Worm (Caenorhabditis elegans) whole organism, late embryonic: Measurements from ENCODE around the gene B0244.10.

Experiments
- C38D4.7 ChIP-seq: fragments of 200-800 bp; sonication (Bioruptor generic); optimal IDR thresholded peaks from 2 replicates; lab custom pipeline; 2018; ENCODE audit warnings: mild to moderate bottlenecking, missing genetic modification characterization, moderate library complexity, missing compliant biosample characterization
- F13H6.1 ChIP-seq: sonication (generic microtip); optimal IDR thresholded peaks from 2 replicates; lab custom pipeline; 2016; ENCODE audit warnings: missing genetic modification characterization, missing compliant biosample characterization
- K02D7.2 ChIP-seq: sonication (generic microtip); optimal IDR thresholded peaks from 2 replicates; lab custom pipeline; 2017; ENCODE audit warnings: mild to moderate bottlenecking, missing genetic modification characterization, missing compliant biosample characterization
- K09A11.1 ChIP-seq: sonication (generic microtip); optimal IDR thresholded peaks from 2 replicates; lab custom pipeline; 2017; ENCODE audit warnings: antibody characterized with exemption, mild to moderate bottlenecking, missing genetic modification characterization, missing compliant biosample characterization; ENCODE audit not compliant: insufficient read depth
- T23F11.4 ChIP-seq: fragments of 200-800 bp; sonication (Bioruptor generic); optimal IDR thresholded peaks from 2 replicates; lab custom pipeline; 2018; ENCODE audit warnings: mild to moderate bottlenecking, missing genetic modification characterization, missing compliant biosample characterization
- ahr-1 ChIP-seq: sonication (generic microtip); optimal IDR thresholded peaks from 2 replicates; lab custom pipeline; 2016; ENCODE audit warnings: missing genetic modification characterization, missing compliant biosample characterization
- ama-1 ChIP-seq: fragments of 150-350 bp; optimal IDR thresholded peaks from 2 replicates; lab custom pipeline; 2014
- ceh-14 ChIP-seq: sonication (generic microtip); optimal IDR thresholded peaks from 2 replicates; lab custom pipeline; 2016; ENCODE audit warnings: missing genotype, missing genetic modification characterization, missing compliant biosample characterization
- ceh-18 ChIP-seq: sonication (generic microtip); optimal IDR thresholded peaks from 2 replicates; lab custom pipeline; 2016; ENCODE audit warnings: missing genetic modification characterization, missing compliant biosample characterization
- ceh-22 ChIP-seq: sonication (generic microtip); optimal IDR thresholded peaks from 2 replicates; lab custom pipeline; 2017; ENCODE audit warnings: missing biosample characterization, missing genetic modification characterization
- ceh-24 ChIP-seq: sonication (generic microtip); optimal IDR thresholded peaks from 2 replicates; lab custom pipeline; 2016; ENCODE audit warnings: mild to moderate bottlenecking, missing genetic modification characterization, missing compliant biosample characterization
- ceh-31 ChIP-seq: sonication (generic microtip); optimal IDR thresholded peaks from 2 replicates; lab custom pipeline; 2016; ENCODE audit warnings: missing genetic modification characterization, missing compliant biosample characterization
- ceh-45 ChIP-seq: fragments of 200-800 bp; sonication (Bioruptor generic); IDR thresholded peaks from 2 replicates; pipeline ENCODE4 v1.3.6; 2022; ENCODE audit warnings: missing genetic modification reagents, missing genetic modification characterization, missing compliant biosample characterization
- ceh-6 ChIP-seq: fragments of 200-800 bp; sonication (Bioruptor generic); optimal IDR thresholded peaks from 2 replicates; lab custom pipeline; 2018; ENCODE audit warnings: mild to moderate bottlenecking, missing genetic modification characterization, missing compliant biosample characterization
- che-1 ChIP-seq: sonication (generic microtip); optimal IDR thresholded peaks from 2 replicates; lab custom pipeline; 2016; ENCODE audit warnings: mild to moderate bottlenecking, missing genetic modification characterization, missing compliant biosample characterization
- dve-1 ChIP-seq: sonication (generic microtip); optimal IDR thresholded peaks from 2 replicates; lab custom pipeline; 2017; ENCODE audit warnings: antibody characterized with exemption, mild to moderate bottlenecking, missing genetic modification characterization, missing compliant biosample characterization
- elt-4 ChIP-seq: sonication (generic microtip); optimal IDR thresholded peaks from 2 replicates; lab custom pipeline; 2016; ENCODE audit warnings: missing genetic modification characterization, missing compliant biosample characterization
- eyg-1 ChIP-seq: sonication (generic microtip); optimal IDR thresholded peaks from 2 replicates; lab custom pipeline; 2016; ENCODE audit warnings: missing genotype, missing genetic modification characterization, missing compliant biosample characterization
- fax-1 ChIP-seq: sonication (generic microtip); optimal IDR thresholded peaks from 2 replicates; lab custom pipeline; 2016; ENCODE audit warnings: missing genotype, missing genetic modification characterization, missing compliant biosample characterization
- hlh-15 ChIP-seq: sonication (generic microtip); optimal IDR thresholded peaks from 2 replicates; lab custom pipeline; 2016; ENCODE audit warnings: missing genetic modification characterization, missing compliant biosample characterization
- hlh-8 ChIP-seq: sonication (generic microtip); optimal IDR thresholded peaks from 2 replicates; lab custom pipeline; 2016; ENCODE audit warnings: missing genotype, missing genetic modification characterization, missing compliant biosample characterization
- lim-6 ChIP-seq: sonication (generic microtip); optimal IDR thresholded peaks from 2 replicates; lab custom pipeline; 2016; ENCODE audit warnings: missing genetic modification characterization, missing compliant biosample characterization
- madf-2 ChIP-seq: sonication (generic microtip); optimal IDR thresholded peaks from 2 replicates; lab custom pipeline; 2017; ENCODE audit warnings: missing genetic modification characterization, missing compliant biosample characterization
- mec-3 ChIP-seq: sonication (generic microtip); optimal IDR thresholded peaks from 2 replicates; lab custom pipeline; 2016; ENCODE audit warnings: borderline replicate concordance, missing genetic modification characterization, missing compliant biosample characterization
- nhr-11 ChIP-seq: fragments of 150-350 bp; optimal IDR thresholded peaks from 2 replicates; lab custom pipeline; 2014; ENCODE audit warnings: missing biosample characterization, missing genetic modification characterization
- npax-4 ChIP-seq: sonication (generic microtip); optimal IDR thresholded peaks from 2 replicates; lab custom pipeline; 2016; ENCODE audit warnings: missing genetic modification characterization, missing compliant biosample characterization
- pag-3 ChIP-seq: sonication (generic microtip); optimal IDR thresholded peaks from 2 replicates; lab custom pipeline; 2016; ENCODE audit warnings: missing compliant biosample characterization, missing genetic modification characterization, borderline replicate concordance
- pat-9 ChIP-seq: fragments of 200-800 bp; sonication (Bioruptor generic); optimal IDR thresholded peaks from 2 replicates; lab custom pipeline; 2018; ENCODE audit warnings: mild to moderate bottlenecking, missing genetic modification characterization, moderate library complexity, missing compliant biosample characterization
- pax-1 ChIP-seq: fragments of 150-350 bp; optimal IDR thresholded peaks from 2 replicates; lab custom pipeline; 2014; ENCODE audit warnings: missing biosample characterization, missing genetic modification characterization
- pha-2 ChIP-seq: sonication (generic microtip); optimal IDR thresholded peaks from 2 replicates; lab custom pipeline; 2017; ENCODE audit warnings: mild to moderate bottlenecking, missing genetic modification characterization, missing compliant biosample characterization
- pqm-1 ChIP-seq: sonication (generic microtip); optimal IDR thresholded peaks from 2 replicates; lab custom pipeline; 2016; ENCODE audit warnings: missing genetic modification characterization, missing compliant biosample characterization
- pros-1 ChIP-seq: fragments of 150-350 bp; optimal IDR thresholded peaks from 2 replicates; lab custom pipeline; 2014; ENCODE audit warnings: missing biosample characterization, missing genetic modification reagents, missing genetic modification characterization
- ref-2 ChIP-seq: sonication (generic microtip); optimal IDR thresholded peaks from 2 replicates; lab custom pipeline; 2016; ENCODE audit warnings: missing genetic modification characterization, missing compliant biosample characterization
- sdc-2 ChIP-seq: sonication (generic microtip); optimal IDR thresholded peaks from 2 replicates; lab custom pipeline; 2016; ENCODE audit warnings: missing genotype, missing genetic modification characterization, missing compliant biosample characterization
- sox-2 ChIP-seq: fragments of 200-800 bp; sonication (Bioruptor generic); IDR thresholded peaks from 2 replicates; pipeline ENCODE4 v1.3.6; 2022; ENCODE audit warnings: missing genetic modification reagents, missing genetic modification characterization, missing compliant biosample characterization
- tbx-2 ChIP-seq: sonication (generic microtip); optimal IDR thresholded peaks from 2 replicates; lab custom pipeline; 2016; ENCODE audit warnings: missing genetic modification characterization, missing compliant biosample characterization
- tbx-7 ChIP-seq: sonication (generic microtip); optimal IDR thresholded peaks from 2 replicates; lab custom pipeline; 2016; ENCODE audit warnings: missing genotype, missing genetic modification characterization, missing compliant biosample characterization
- ttx-3 ChIP-seq: sonication (generic microtip); optimal IDR thresholded peaks from 2 replicates; lab custom pipeline; 2016; ENCODE audit warnings: missing genetic modification reagents, missing genetic modification characterization, missing compliant biosample characterization
- unc-42 ChIP-seq: sonication (generic microtip); optimal IDR thresholded peaks from 2 replicates; lab custom pipeline; 2016; ENCODE audit warnings: missing genotype, missing genetic modification characterization, missing compliant biosample characterization
- unc-55 ChIP-seq: sonication (generic microtip); optimal IDR thresholded peaks from 2 replicates; lab custom pipeline; 2017; ENCODE audit warnings: missing biosample characterization, missing genetic modification reagents, missing genetic modification characterization
- unc-86 ChIP-seq: sonication (generic microtip); optimal IDR thresholded peaks from 2 replicates; lab custom pipeline; 2016; ENCODE audit warnings: missing genetic modification characterization, missing compliant biosample characterization
- zip-5 ChIP-seq: sonication (generic microtip); optimal IDR thresholded peaks from 2 replicates; lab custom pipeline; 2016; ENCODE audit warnings: missing genetic modification characterization, missing compliant biosample characterization
- ztf-16 ChIP-seq: sonication (generic microtip); optimal IDR thresholded peaks from 2 replicates; lab custom pipeline; 2017; ENCODE audit warnings: missing genetic modification characterization, missing compliant biosample characterization

Gene B0244.10

ce11 chrIII:5719832-5720194, 15.1 kb upstream of the B0244.10 start:
- no peak for TF ChIP-seq pat-9 (tag; lab: Kevin White, UChicago)
- no peak for TF ChIP-seq npax-4 (tag; lab: Kevin White, UChicago)
- no peak for TF ChIP-seq pha-2 (tag; lab: Kevin White, UChicago)
- TF ChIP-seq unc-86 (tag; lab: Kevin White, UChicago): no peak
- no peak for TF ChIP-seq ceh-31
- TF ChIP-seq tbx-7: no peak
- no peak for TF ChIP-seq ceh-24
- TF ChIP-seq ceh-6 (GFP tag; lab: Kevin White, UChicago): no peak
- TF ChIP-seq ceh-22: no peak
- no peak for TF ChIP-seq ref-2 (tag; lab: Kevin White, UChicago)
- no peak for TF ChIP-seq K02D7.2 (tag; lab: Kevin White, UChicago)
- TF ChIP-seq ttx-3 (tag; lab: Kevin White, UChicago): no peak
- TF ChIP-seq fax-1 (tag; lab: Kevin White, UChicago): no peak
- TF ChIP-seq sdc-2: no peak
- TF ChIP-seq ceh-18: no peak
- TF ChIP-seq zip-5 (tag; lab: Kevin White, UChicago): no peak
- TF ChIP-seq sox-2 (GFP tag; lab: Robert Waterston, UW): no peak
- no peak for TF ChIP-seq ama-1 (lab: Kevin White, UChicago)
- no peak for TF ChIP-seq ztf-16 (tag; lab: Kevin White, UChicago)
- no peak for TF ChIP-seq hlh-15 (tag; lab: Kevin White, UChicago)
- TF ChIP-seq, all 69 proteins: peak for 0

ce11 chrIII:5720266-5721019, 14.5 kb upstream of the B0244.10 start:
- TF ChIP-seq ahr-1: no peak
- no peak for TF ChIP-seq ceh-24
- TF ChIP-seq ceh-14: peak; percentile 44
- no peak for TF ChIP-seq dve-1 (tag; lab: Kevin White, UChicago)
- TF ChIP-seq tbx-2 (tag; lab: Kevin White, UChicago): peak; percentile 24
- no peak for TF ChIP-seq eyg-1
- no peak for TF ChIP-seq K02D7.2 (tag; lab: Kevin White, UChicago)
- TF ChIP-seq pqm-1 (tag; lab: Kevin White, UChicago): no peak
- TF ChIP-seq hlh-8: no peak
- TF ChIP-seq lim-6 (tag; lab: Kevin White, UChicago): no peak
- TF ChIP-seq unc-42 (tag; lab: Kevin White, UChicago): peak; percentile 99
- TF ChIP-seq C38D4.7 (GFP tag; lab: Kevin White, UChicago): no peak
- no peak for TF ChIP-seq madf-2
- no peak for TF ChIP-seq F13H6.1 (tag; lab: Kevin White, UChicago)
- no peak for TF ChIP-seq K09A11.1 (tag; lab: Kevin White, UChicago)
- TF ChIP-seq unc-86 (tag; lab: Kevin White, UChicago): no peak
- peak; percentile 51 for TF ChIP-seq ceh-31
- TF ChIP-seq pros-1 (tag; lab: Kevin White, UChicago): no peak
- TF ChIP-seq ceh-45 (GFP tag; lab: Robert Waterston, UW): no peak
- TF ChIP-seq mec-3 (tag; lab: Kevin White, UChicago): no peak
- peak; percentile 42 for TF ChIP-seq ref-2 (tag; lab: Kevin White, UChicago)
- TF ChIP-seq ceh-6 (GFP tag; lab: Kevin White, UChicago): no peak
- TF ChIP-seq ttx-3 (tag; lab: Kevin White, UChicago): no peak
- no peak for TF ChIP-seq fax-1 (tag; lab: Kevin White, UChicago)
- no peak for TF ChIP-seq npax-4 (tag; lab: Kevin White, UChicago)
- no peak for TF ChIP-seq hlh-15 (tag; lab: Kevin White, UChicago)
- no peak for TF ChIP-seq T23F11.4 (GFP tag; lab: Kevin White, UChicago)
- no peak for TF ChIP-seq che-1 (tag; lab: Kevin White, UChicago)
- no peak for TF ChIP-seq nhr-11 (tag; lab: Kevin White, UChicago)
- TF ChIP-seq pax-1: no peak
- no peak for TF ChIP-seq unc-55
- TF ChIP-seq pag-3: no peak
- no peak for TF ChIP-seq elt-4
- no peak for TF ChIP-seq pat-9 (tag; lab: Kevin White, UChicago)
- no peak for TF ChIP-seq zip-5 (tag; lab: Kevin White, UChicago)
